Worm (Caenorhabditis elegans): ENCODE data around the gene B0547.2.

DNA sequence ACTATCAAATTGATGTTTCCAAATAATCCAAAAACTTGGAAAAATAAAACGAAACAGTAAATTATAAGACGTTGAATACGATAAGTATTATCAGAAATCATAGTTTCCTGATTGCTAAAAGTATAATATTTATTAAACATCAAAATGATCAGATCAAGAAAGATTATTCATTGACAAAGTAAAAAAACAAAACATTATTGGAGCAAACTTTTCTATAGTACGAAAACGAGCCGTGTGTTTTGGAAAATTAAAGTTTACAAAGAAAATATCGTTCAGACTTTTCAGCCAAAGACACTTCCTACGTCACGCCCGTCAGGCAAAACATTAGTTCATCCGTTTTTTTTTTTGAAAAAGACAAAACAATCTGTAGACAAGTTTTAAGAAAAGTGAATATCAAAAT, 22.1 kb upstream of the B0547.2 start, which contains the start of gene srsx-15:
- TF ChIP-seq mdl-1 (tag; optimal IDR thresholded peaks at IDR 0.05): no peak
- no peak for TF ChIP-seq nhr-10 (tag; optimal IDR thresholded peaks at IDR 0.05)
